Fruit fly (Drosophila melanogaster) whole organism, embryonic: Measurements from ENCODE around the gene CG11670.
A peak's percentile ranks its signal among the peaks of the same experiment; 100 is the strongest.

Experiments
- Adf1 ChIP-seq: fragments of 200-800 bp; sonication (Bioruptor generic); IDR thresholded peaks from 2 replicates; pipeline ENCODE4 v1.3.6; 2022; ENCODE audit warnings: missing biosample characterization, missing genetic modification characterization
- B-H2 ChIP-seq: fragments of 200-800 bp; sonication (Bioruptor generic); optimal IDR thresholded peaks from 2 replicates; lab custom pipeline; 2018; ENCODE audit warnings: missing biosample characterization, mild to moderate bottlenecking, missing genetic modification characterization
- Blimp-1 ChIP-seq: fragments of 200-800 bp; sonication (Bioruptor generic); optimal IDR thresholded peaks from 3 replicates; lab custom pipeline; 2018; ENCODE audit warnings: missing biosample characterization, missing genetic modification characterization, mild to moderate bottlenecking, moderate library complexity, missing genetic modification reagents
- CG10543 ChIP-seq: fragments of 200-800 bp; sonication (Bioruptor generic); optimal IDR thresholded peaks from 3 replicates; lab custom pipeline; 2017; ENCODE audit warnings: missing biosample characterization, mild to moderate bottlenecking, missing genetic modification characterization, moderate library complexity
- CG18476 ChIP-seq: fragments of 200-800 bp; sonication (Bioruptor generic); optimal IDR thresholded peaks from 2 replicates; lab custom pipeline; 2016; ENCODE audit warnings: missing biosample characterization, mild to moderate bottlenecking, missing genetic modification characterization
- CG2120 ChIP-seq: fragments of 200-800 bp; sonication (Bioruptor generic); optimal IDR thresholded peaks from 3 replicates; lab custom pipeline; 2016; ENCODE audit warnings: missing biosample characterization, missing genetic modification characterization
- CG2199 ChIP-seq: fragments of 200-800 bp; sonication (Bioruptor generic); IDR thresholded peaks from 3 replicates; pipeline ENCODE4 v1.3.6; 2022; ENCODE audit warnings: missing biosample characterization, missing genetic modification characterization
- CG32532 ChIP-seq: fragments of 200-800 bp; sonication (Bioruptor generic); IDR thresholded peaks from 2 replicates; pipeline ENCODE4 v1.3.6; 2022; ENCODE audit warnings: missing biosample characterization, missing genetic modification characterization
- CG34422 ChIP-seq: fragments of 200-800 bp; sonication (Bioruptor generic); IDR thresholded peaks from 3 replicates; pipeline ENCODE4 v1.3.6; 2022; ENCODE audit warnings: missing biosample characterization, missing genetic modification characterization
- CG3838 ChIP-seq: fragments of 200-800 bp; sonication (Bioruptor generic); optimal IDR thresholded peaks from 3 replicates; lab custom pipeline; 2016; ENCODE audit warnings: missing biosample characterization, missing genetic modification characterization
- CG4360 ChIP-seq: fragments of 200-800 bp; sonication (Bioruptor generic); IDR thresholded peaks from 2 replicates; pipeline ENCODE4 v1.3.6; 2022; ENCODE audit warnings: missing biosample characterization, missing genetic modification characterization
- CG43689 ChIP-seq: fragments of 200-800 bp; sonication (Bioruptor generic); IDR thresholded peaks from 2 replicates; pipeline ENCODE4 v1.3.6; 2022; ENCODE audit warnings: missing biosample characterization, missing genetic modification characterization
- CG8290 ChIP-seq, 3 experiments: fragments of 200-800 bp; sonication (Bioruptor generic); optimal IDR thresholded peaks; 2 replicates each; lab custom pipeline; 2016 to 2019; ENCODE audit warnings: missing biosample characterization in 3 of 3, missing genetic modification characterization in 3 of 3, mild to moderate bottlenecking in 2 of 3, moderate library complexity in 1 of 3
- CG9609 ChIP-seq: fragments of 200-800 bp; sonication (Bioruptor generic); optimal IDR thresholded peaks from 3 replicates; lab custom pipeline; 2016; ENCODE audit warnings: missing biosample characterization, missing genetic modification characterization
- CG9932 ChIP-seq: fragments of 200-800 bp; sonication (Bioruptor generic); IDR thresholded peaks from 2 replicates; pipeline ENCODE4 v1.3.6; 2022; ENCODE audit warnings: missing biosample characterization, missing genetic modification characterization
- D ChIP-seq, 2 experiments: fragments of 200-800 bp in 1 of 2; fragments of >200 bp in 1 of 2; sonication (Bioruptor generic) in 1 of 2; optimal IDR thresholded peaks; 2 replicates in 1 of 2; 3 replicates in 1 of 2; lab custom pipeline; 2017; ENCODE audit warnings: mild to moderate bottlenecking in 1 of 2, missing biosample characterization in 1 of 2, missing genetic modification characterization in 1 of 2, missing genetic modification reagents in 1 of 2
- Deaf1 ChIP-seq: fragments of 200-800 bp; optimal IDR thresholded peaks from 3 replicates; lab custom pipeline; 2019; ENCODE audit warnings: missing biosample characterization, mild to moderate bottlenecking, missing genetic modification characterization, moderate library complexity
- Dll ChIP-seq: fragments of 200-800 bp; sonication (Bioruptor generic); IDR thresholded peaks from 4 replicates; pipeline ENCODE4 v1.3.6; 2022; ENCODE audit warnings: missing biosample characterization, missing genetic modification characterization; ENCODE audit not compliant: partially characterized antibody
- Dp ChIP-seq: fragments of 200-800 bp; sonication (Bioruptor generic); optimal IDR thresholded peaks from 2 replicates; lab custom pipeline; 2018; ENCODE audit warnings: missing biosample characterization, mild to moderate bottlenecking, missing genetic modification characterization, moderate library complexity
- HmgZ ChIP-seq: fragments of 200-800 bp; sonication (Bioruptor generic); optimal IDR thresholded peaks from 2 replicates; lab custom pipeline; 2018; ENCODE audit warnings: missing biosample characterization, mild to moderate bottlenecking, missing genetic modification characterization
- Hmr ChIP-seq: fragments of 200-800 bp; sonication (Bioruptor generic); optimal IDR thresholded peaks from 3 replicates; lab custom pipeline; 2017; ENCODE audit warnings: mild to moderate bottlenecking, missing biosample characterization, missing genetic modification reagents, missing genetic modification characterization
- MESR4 ChIP-seq: fragments of 200-800 bp; sonication (Bioruptor generic); optimal IDR thresholded peaks from 2 replicates; lab custom pipeline; 2018; ENCODE audit warnings: missing biosample characterization, mild to moderate bottlenecking, missing genetic modification characterization, moderate library complexity
- Med ChIP-seq: fragments of 200-800 bp; sonication (Bioruptor generic); peaks from one replicate; lab custom pipeline; 2016; ENCODE audit warnings: missing biosample characterization, missing genetic modification characterization, mild to moderate bottlenecking, inconsistent platforms, moderate library complexity
- NFAT ChIP-seq: fragments of 200-800 bp; sonication (Bioruptor generic); IDR thresholded peaks from 2 replicates; pipeline ENCODE4 v1.3.6; 2022; ENCODE audit warnings: missing biosample characterization, missing genetic modification characterization
- Pdp1 ChIP-seq, 2 experiments: fragments of 200-800 bp; sonication (Bioruptor generic); optimal IDR thresholded peaks; 3 replicates each; lab custom pipeline; 2016; ENCODE audit warnings: missing biosample characterization in 2 of 2, missing genetic modification characterization in 2 of 2, mild to moderate bottlenecking in 1 of 2, moderate library complexity in 1 of 2
- Tbp ChIP-seq: fragments of >200 bp; optimal IDR thresholded peaks from 2 replicates; lab custom pipeline; 2018; ENCODE audit warnings: missing biosample characterization, missing genetic modification characterization
- bcd ChIP-seq: fragments of 200-800 bp; sonication (Bioruptor generic); optimal IDR thresholded peaks from 2 replicates; lab custom pipeline; 2017; ENCODE audit warnings: missing biosample characterization, mild to moderate bottlenecking, missing genetic modification characterization
- br ChIP-seq: fragments of >200 bp; optimal IDR thresholded peaks from 2 replicates; lab custom pipeline; 2017
- cg ChIP-seq: fragments of 200-800 bp; sonication (Bioruptor generic); optimal IDR thresholded peaks from 3 replicates; lab custom pipeline; 2019; ENCODE audit warnings: missing biosample characterization, mild to moderate bottlenecking, missing genetic modification characterization, moderate library complexity
- chinmo ChIP-seq: fragments of 200-800 bp; sonication (Bioruptor generic); IDR thresholded peaks from 4 replicates; pipeline ENCODE4 v1.3.6; 2022; ENCODE audit warnings: missing biosample characterization, missing genetic modification characterization; ENCODE audit not compliant: partially characterized antibody
- corto ChIP-seq: fragments of 200-800 bp; sonication (Bioruptor generic); optimal IDR thresholded peaks from 2 replicates; lab custom pipeline; 2016; ENCODE audit warnings: missing biosample characterization, mild to moderate bottlenecking, missing genetic modification characterization, moderate library complexity
- crol ChIP-seq: fragments of 200-800 bp; sonication (Bioruptor generic); IDR thresholded peaks from 2 replicates; pipeline ENCODE4 v1.3.6; 2022; ENCODE audit warnings: missing biosample characterization, missing genetic modification characterization
- dimm ChIP-seq: fragments of 200-800 bp; sonication (Bioruptor generic); IDR thresholded peaks from 2 replicates; pipeline ENCODE4 v1.3.6; 2022; ENCODE audit warnings: missing biosample characterization, missing genetic modification characterization
- ewg ChIP-seq: fragments of 200-800 bp; sonication (Bioruptor generic); optimal IDR thresholded peaks from 3 replicates; lab custom pipeline; 2017; ENCODE audit warnings: mild to moderate bottlenecking, missing biosample characterization, missing genetic modification reagents, missing genetic modification characterization
- fd96Cb ChIP-seq: fragments of 200-800 bp; sonication (Bioruptor generic); optimal IDR thresholded peaks from 2 replicates; lab custom pipeline; 2018; ENCODE audit warnings: missing biosample characterization, mild to moderate bottlenecking, missing genetic modification characterization, moderate library complexity
- fu2 ChIP-seq: fragments of 200-800 bp; sonication (Bioruptor generic); optimal IDR thresholded peaks from 2 replicates; lab custom pipeline; 2016; ENCODE audit warnings: missing biosample characterization, missing genetic modification characterization
- gcm2 ChIP-seq: fragments of 200-800 bp; sonication (Bioruptor generic); optimal IDR thresholded peaks from 2 replicates; lab custom pipeline; 2016; ENCODE audit warnings: missing biosample characterization, missing genetic modification characterization
- mam ChIP-seq: fragments of 200-800 bp; sonication (Bioruptor generic); optimal IDR thresholded peaks from 3 replicates; lab custom pipeline; 2016; ENCODE audit warnings: missing biosample characterization, missing genetic modification characterization
- mirr ChIP-seq: fragments of 200-800 bp; sonication (Bioruptor generic); optimal IDR thresholded peaks from 3 replicates; lab custom pipeline; 2018; ENCODE audit warnings: missing biosample characterization, mild to moderate bottlenecking, missing genetic modification characterization
- nmo ChIP-seq: fragments of 200-800 bp; sonication (Bioruptor generic); optimal IDR thresholded peaks from 2 replicates; lab custom pipeline; 2018; ENCODE audit warnings: missing biosample characterization, mild to moderate bottlenecking, missing genetic modification characterization, moderate library complexity
- sens ChIP-seq: fragments of 200-800 bp; sonication (Bioruptor generic); peaks from one replicate; lab custom pipeline; 2016; ENCODE audit warnings: missing biosample characterization, missing genetic modification characterization
- slbo ChIP-seq: fragments of 200-800 bp; sonication (Bioruptor generic); IDR thresholded peaks from 2 replicates; pipeline ENCODE4 v1.3.6; 2022; ENCODE audit warnings: missing biosample characterization, missing genetic modification characterization
- tap ChIP-seq: fragments of 200-800 bp; optimal IDR thresholded peaks from 3 replicates; lab custom pipeline; 2019; ENCODE audit warnings: missing biosample characterization, mild to moderate bottlenecking, missing genetic modification characterization, moderate library complexity

The CG11670 gene

DNA sequence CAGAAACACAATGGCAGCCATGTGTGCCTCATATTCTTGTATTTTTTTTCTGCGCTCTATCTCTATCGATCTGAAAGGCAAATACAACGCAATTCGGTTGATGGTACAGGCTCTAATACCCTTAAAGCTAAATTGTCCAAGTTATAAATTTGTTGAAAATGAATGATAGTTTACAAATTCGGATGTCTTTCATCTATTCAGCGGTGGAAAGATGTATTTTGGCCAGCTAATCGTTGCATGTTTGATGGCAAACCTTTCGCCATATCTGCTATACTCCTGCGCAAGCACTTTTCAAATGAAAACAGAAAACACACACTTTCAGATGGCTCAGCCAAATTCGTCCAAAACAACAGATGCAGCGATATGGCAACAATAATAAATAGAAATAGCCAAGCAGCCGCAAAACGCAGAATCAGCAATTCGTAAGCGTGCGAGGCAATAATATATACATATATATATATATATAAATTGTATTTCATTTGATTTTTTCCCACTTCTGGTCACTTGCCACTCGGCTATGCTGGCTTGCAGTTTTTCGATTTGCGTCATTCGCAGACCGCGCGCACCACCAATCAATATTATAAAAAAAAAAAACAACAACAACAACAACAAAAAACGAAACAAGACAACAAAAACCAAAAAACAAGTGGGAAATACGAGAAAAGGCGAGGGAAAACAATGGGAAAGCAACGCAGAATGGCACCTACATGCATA lies 27.5 kb upstream of the CG11670 start (continued):
- no peak for TF ChIP-seq CG4360 (GFP tag; lab: Robert Waterston, UW)
- peak; percentile 26; the same call in 1 of the 2 replicates for TF ChIP-seq slbo (GFP tag; lab: Robert Waterston, UW)
- TF ChIP-seq fu2 (GFP tag; lab: Kevin White, UChicago) = no peak
- TF ChIP-seq Adf1 = no peak

- no peak for TF ChIP-seq fd96Cb (tag; lab: Kevin White, UChicago)
- TF ChIP-seq Dll (GFP tag; lab: Robert Waterston, UW) = 0 out of 4 replicates have a peak, but pooled peaks have one; percentile 20
- no peak for TF ChIP-seq nmo
- TF ChIP-seq crol (GFP tag; lab: Robert Waterston, UW) = peak; percentile 63
- TF ChIP-seq CG2199 (GFP tag; lab: Robert Waterston, UW) = 0 out of 3 replicates have a peak, but pooled peaks have one; percentile 12
- TF ChIP-seq Pdp1 (GFP tag; optimal IDR thresholded peaks at IDR 0.05; lab: Kevin White, UChicago) = peak in 1 of 2 experiments; percentile 19
- TF ChIP-seq Dp (GFP tag; lab: Kevin White, UChicago) = peak; percentile 5
- TF ChIP-seq CG8290 (GFP tag; optimal IDR thresholded peaks at IDR 0.05; lab: Kevin White, UChicago) = no peak
- TF ChIP-seq CG8290 (tag; optimal IDR thresholded peaks at IDR 0.05; lab: Kevin White, UChicago) = no peak
- TF ChIP-seq CG34422 (GFP tag; lab: Robert Waterston, UW) = peak; percentile 20; the same call in 1 of the 3 replicates
- no peak for TF ChIP-seq br (lab: Kevin White, UChicago)
- TF ChIP-seq Med = peak; percentile 0
- peak; percentile 52 for TF ChIP-seq Deaf1
- no peak for TF ChIP-seq gcm2 (GFP tag; lab: Kevin White, UChicago)
- peak; percentile 57 for TF ChIP-seq Blimp-1 (GFP tag; lab: Kevin White, UChicago)
These were observed 26.4 kb upstream of the CG11670 start for dm6 chr3R:13015402-13015801.

dm6 chr3R:13015811-13016766 lies 25.8 kb upstream of the CG11670 start:
- TF ChIP-seq NFAT (GFP tag; lab: Robert Waterston, UW) (no peak), mirr (GFP tag; lab: Kevin White, UChicago) (peak; percentile 31), MESR4 (GFP tag; lab: Kevin White, UChicago) (no peak), chinmo (GFP tag; lab: Robert Waterston, UW) (peak; percentile 64; the same call in 2 of the 4 replicates), CG9932 (GFP tag; lab: Robert Waterston, UW) (0 out of 2 replicates have a peak, but pooled peaks have one; percentile 3), Hmr (GFP tag; lab: Kevin White, UChicago) (peak; percentile 40), D (optimal IDR thresholded peaks at IDR 0.05; lab: Kevin White, UChicago) (no peak), D (GFP tag; optimal IDR thresholded peaks at IDR 0.05; lab: Kevin White, UChicago) (no peak), bcd (peak; percentile 0), CG3838 (GFP tag; lab: Kevin White, UChicago) (peak; percentile 3), HmgZ (tag; lab: Kevin White, UChicago) (no peak), Tbp (GFP tag; lab: Kevin White, UChicago) (peak; percentile 30), CG43689 (GFP tag; lab: Robert Waterston, UW) (no peak), corto (GFP tag; lab: Kevin White, UChicago) (peak; percentile 42), CG10543 (peak; percentile 37), sens (GFP tag; lab: Kevin White, UChicago) (peak; percentile 89), ewg (GFP tag; lab: Kevin White, UChicago) (peak; percentile 78), dimm (GFP tag; lab: Robert Waterston, UW) (no peak), B-H2 (peak; percentile 6), tap (tag; lab: Kevin White, UChicago) (no peak), CG9609 (peak; percentile 39), CG2120 (GFP tag; lab: Kevin White, UChicago) (peak; percentile 59), Pdp1 (GFP tag; optimal IDR thresholded peaks at IDR 0.05; lab: Kevin White, UChicago) (peak; percentile 16 to 46), CG18476 (no peak), mam (GFP tag; lab: Kevin White, UChicago) (peak; percentile 20), CG32532 (GFP tag; lab: Robert Waterston, UW) (peak; percentile 55), cg (GFP tag; lab: Kevin White, UChicago) (peak; percentile 69)
